Worm (Caenorhabditis elegans): ENCODE measurements around the gene rbx-1.

DNA sequence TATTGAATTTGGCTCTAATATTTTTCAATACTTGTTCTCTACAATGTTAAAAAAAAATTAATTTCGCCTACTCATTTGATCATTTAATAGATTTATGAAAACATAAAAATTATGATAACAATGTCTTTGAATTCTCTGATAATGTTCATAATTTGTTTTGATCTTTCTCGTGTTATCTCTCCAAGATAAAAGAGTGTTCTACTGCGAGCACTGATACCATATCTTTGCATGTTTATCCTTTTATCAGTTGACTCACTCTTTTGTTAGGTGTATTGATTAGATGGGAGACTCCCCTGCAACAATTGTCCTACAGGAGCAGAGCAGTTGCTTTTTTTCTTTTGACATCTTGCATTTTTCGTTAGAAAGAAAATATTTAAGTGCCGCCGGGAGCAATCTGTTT, 8.9 kb upstream of the rbx-1 start:
- TF ChIP-seq pax-1 (tag; optimal IDR thresholded peaks at IDR 0.05) (no peak), tbx-7 (tag; optimal IDR thresholded peaks at IDR 0.05) (no peak), dve-1 (tag; optimal IDR thresholded peaks at IDR 0.05) (no peak), nhr-232 (tag; optimal IDR thresholded peaks at IDR 0.05) (no peak), C08G9.2 (tag; optimal IDR thresholded peaks at IDR 0.05) (no peak), C38D4.7 (GFP tag; optimal IDR thresholded peaks at IDR 0.05) (no peak), fkh-6 (tag; optimal IDR thresholded peaks at IDR 0.05) (no peak), ama-1 (optimal IDR thresholded peaks at IDR 0.05) (no peak), dmd-4 (tag; optimal IDR thresholded peaks at IDR 0.05; ENCODE audit: borderline replicate concordance) (no peak), che-1 (tag; optimal IDR thresholded peaks at IDR 0.05) (no peak), pqm-1 (tag; optimal IDR thresholded peaks at IDR 0.05) (no peak), ceh-18 (tag; optimal IDR thresholded peaks at IDR 0.05) (no peak), pha-4 (tag; optimal IDR thresholded peaks at IDR 0.05) (no peak), unc-42 (tag; optimal IDR thresholded peaks at IDR 0.05) (no peak)
